Fruit fly (Drosophila melanogaster) whole organism, prepupa: ENCODE data around the gene CG34175.

Experiments
- CG11294 ChIP-seq: fragments of 200-800 bp; sonication (Bioruptor generic); IDR thresholded peaks from 2 replicates; pipeline ENCODE4 v1.3.6; 2022; ENCODE audit warnings: missing biosample characterization, missing genetic modification characterization
- CG11902 ChIP-seq: fragments of 200-800 bp; sonication (Bioruptor generic); optimal IDR thresholded peaks from 3 replicates; lab custom pipeline; 2016; ENCODE audit warnings: missing biosample characterization, missing genetic modification characterization
- CG8319 ChIP-seq: fragments of 200-800 bp; sonication (Bioruptor generic); optimal IDR thresholded peaks from 3 replicates; lab custom pipeline; 2016; ENCODE audit warnings: missing biosample characterization, missing genetic modification characterization
- Eip93F ChIP-seq: fragments of 200-800 bp; sonication (Bioruptor generic); optimal IDR thresholded peaks from 2 replicates; lab custom pipeline; 2016; ENCODE audit warnings: missing biosample characterization, mild to moderate bottlenecking, missing genetic modification characterization
- Hr39 ChIP-seq: fragments of 200-800 bp; sonication (Bioruptor generic); optimal IDR thresholded peaks from 2 replicates; lab custom pipeline; 2016; ENCODE audit warnings: missing biosample characterization, missing genetic modification characterization
- Sox102F ChIP-seq: fragments of 200-800 bp; sonication (Bioruptor generic); optimal IDR thresholded peaks from 2 replicates; lab custom pipeline; 2016; ENCODE audit warnings: missing biosample characterization, mild to moderate bottlenecking, missing genetic modification characterization
- fd59A ChIP-seq: fragments of 200-800 bp; sonication (Bioruptor generic); optimal IDR thresholded peaks from 2 replicates; lab custom pipeline; 2017; ENCODE audit warnings: missing biosample characterization, mild to moderate bottlenecking, missing genetic modification characterization, missing genetic modification reagents
- fkh ChIP-seq: fragments of 200-800 bp; sonication (Bioruptor generic); optimal IDR thresholded peaks from 3 replicates; lab custom pipeline; 2017; ENCODE audit warnings: missing biosample characterization, mild to moderate bottlenecking, missing genetic modification characterization, moderate library complexity
- topi ChIP-seq: fragments of 200-800 bp; sonication (Bioruptor generic); optimal IDR thresholded peaks from 3 replicates; lab custom pipeline; 2016; ENCODE audit warnings: missing biosample characterization, missing genetic modification characterization

DNA sequence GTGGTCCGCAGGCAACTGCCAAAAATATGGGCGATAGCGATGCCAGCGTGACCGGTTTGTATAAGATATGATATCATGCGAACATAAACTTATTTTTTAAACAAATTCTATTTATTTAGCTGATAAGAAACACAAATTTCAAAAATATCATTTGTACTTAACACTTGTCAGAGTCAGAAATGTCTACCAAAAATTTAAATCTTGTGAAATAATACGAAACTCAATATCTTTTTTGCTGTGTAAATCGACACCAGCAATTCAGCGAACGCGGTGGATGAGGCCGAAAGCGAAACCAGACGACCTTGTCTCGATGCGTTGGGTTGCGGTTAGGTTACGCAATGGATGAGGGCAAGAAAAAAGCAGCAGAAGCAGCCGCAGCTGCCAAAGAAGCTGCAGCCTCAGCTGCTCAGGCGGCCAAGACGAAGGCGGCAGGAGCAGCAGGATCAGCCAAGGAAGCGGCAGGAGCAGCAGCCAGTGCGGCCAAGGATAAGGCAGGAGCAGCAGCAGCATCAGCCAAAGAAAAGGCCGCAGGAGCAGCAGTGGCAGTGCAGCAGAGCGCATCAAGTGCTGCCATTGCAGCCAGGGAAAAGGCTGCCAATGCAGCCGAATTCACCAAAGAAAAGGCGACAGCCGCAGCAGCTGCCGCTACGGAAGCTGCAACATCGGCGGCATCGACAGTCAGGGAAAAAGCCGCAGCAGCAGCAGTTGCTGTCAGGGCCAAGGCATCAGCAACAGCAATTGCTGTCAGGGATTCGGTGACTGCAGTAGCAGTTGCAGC lies 18.9 kb downstream of the CG34175 start, which contains the start of gene CG31952:
- TF ChIP-seq fkh (GFP tag; lab: Kevin White, UChicago), result no peak
- no peak for TF ChIP-seq Eip93F (GFP tag; lab: Kevin White, UChicago)
- TF ChIP-seq Hr39 (GFP tag; lab: Kevin White, UChicago), result no peak
- no peak for TF ChIP-seq fd59A (GFP tag; lab: Kevin White, UChicago)
- peak; percentile 30 for TF ChIP-seq topi (GFP tag; lab: Kevin White, UChicago)
- no peak for TF ChIP-seq Sox102F (GFP tag; lab: Kevin White, UChicago)
- no peak for TF ChIP-seq CG8319 (GFP tag; lab: Kevin White, UChicago)
- peak; percentile 30 for TF ChIP-seq CG11902
- TF ChIP-seq CG11294 (GFP tag; lab: Robert Waterston, UW), result no peak
